Worm (Caenorhabditis elegans): Measurements from ENCODE around the gene Y53G8AR.9.

The Y53G8AR.9 gene

ce11 chrIII:3349061-3349460 is 28.0 kb upstream of the Y53G8AR.9 start:
- TF ChIP-seq B0336.3 (GFP tag; IDR thresholded peaks at IDR 0.05): no peak
- no peak for TF ChIP-seq bed-1 (GFP tag; IDR thresholded peaks at IDR 0.05)
- no peak for TF ChIP-seq madf-10 (tag; optimal IDR thresholded peaks at IDR 0.05)

DNA sequence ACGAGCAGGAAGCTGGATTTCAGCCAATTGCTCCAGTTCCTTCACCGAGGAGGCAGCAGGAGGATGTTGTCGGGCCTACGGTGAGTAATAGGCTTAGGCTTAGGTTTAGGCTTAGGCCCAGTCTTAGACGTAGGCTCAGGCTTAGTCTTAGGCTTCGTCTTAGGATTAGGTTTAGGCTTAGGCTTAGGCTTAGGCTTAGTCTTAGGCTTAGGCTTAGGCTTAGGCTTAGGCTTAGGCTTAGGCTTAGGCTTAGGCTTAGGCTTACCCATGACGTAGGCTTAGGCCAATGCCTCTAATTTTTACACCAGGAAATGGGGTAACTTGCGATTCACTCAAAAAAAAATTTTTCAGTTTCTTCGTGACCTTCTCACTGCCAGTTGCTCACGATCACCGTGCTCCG is 25.6 kb upstream of the Y53G8AR.9 start:
- no peak for TF ChIP-seq hmg-1.2 (GFP tag; IDR thresholded peaks at IDR 0.05)
- no peak for TF ChIP-seq nfya-1 (tag; optimal IDR thresholded peaks at IDR 0.05; ENCODE audit: borderline replicate concordance, insufficient read depth)
- TF ChIP-seq B0019.2 (GFP tag; conservative IDR thresholded peaks at IDR 0.05): no peak
- TF ChIP-seq rcor-1 (GFP tag; IDR thresholded peaks at IDR 0.05): peak; percentile 41; the same call in 1 of the 2 replicates
- TF ChIP-seq aptf-2 (GFP tag; conservative IDR thresholded peaks at IDR 0.05): no peak

- TF ChIP-seq F39B2.1 (GFP tag; IDR thresholded peaks at IDR 0.05): no peak
- no peak for TF ChIP-seq nfyb-1 (GFP tag; IDR thresholded peaks at IDR 0.05)
- TF ChIP-seq pha-4 (tag; optimal IDR thresholded peaks at IDR 0.05): no peak
- TF ChIP-seq C06A6.2 (GFP tag; conservative IDR thresholded peaks at IDR 0.05): no peak
- TF ChIP-seq let-607 (tag; optimal IDR thresholded peaks at IDR 0.05): no peak
- no peak for TF ChIP-seq unc-130 (GFP tag; optimal IDR thresholded peaks at IDR 0.05)
- TF ChIP-seq madf-6 (GFP tag; IDR thresholded peaks at IDR 0.05): no peak
- no peak for TF ChIP-seq ztf-18 (tag; optimal IDR thresholded peaks at IDR 0.05)
- TF ChIP-seq ztf-28 (GFP tag; IDR thresholded peaks at IDR 0.05): no peak
- TF ChIP-seq mel-28 (tag; optimal IDR thresholded peaks at IDR 0.05; ENCODE audit: borderline replicate concordance): no peak
- TF ChIP-seq lin-40 (tag; optimal IDR thresholded peaks at IDR 0.05): no peak
- no peak for TF ChIP-seq cebp-2 (GFP tag; IDR thresholded peaks at IDR 0.05)
These were observed 24.8 kb upstream of the Y53G8AR.9 start for ce11 chrIII:3345835-3346234.

DNA sequence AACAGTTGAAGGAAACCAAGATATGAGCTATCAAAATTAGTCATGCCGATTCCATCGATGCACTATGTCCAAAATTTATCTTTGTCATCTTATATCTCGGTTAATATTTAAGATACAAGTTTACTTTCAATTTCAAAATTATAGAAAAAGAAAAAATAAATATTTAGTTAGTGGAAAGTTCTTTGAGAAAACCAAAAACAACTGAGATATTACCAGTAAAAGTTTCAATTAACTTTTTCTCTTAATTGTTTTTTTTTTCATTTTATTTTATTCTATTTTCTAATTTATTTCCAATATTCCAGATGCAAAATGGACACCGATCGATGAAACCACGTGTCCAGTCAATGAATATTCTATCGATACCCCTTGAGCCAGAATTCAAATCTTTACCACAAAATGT is 23.5 kb upstream of the Y53G8AR.9 start, which contains the start of gene gei-1:
TSS of gene gei-1 (plus strand) at position 301 of the 400 bp plus-strand sequence.
- TF ChIP-seq let-526 (GFP tag; IDR thresholded peaks at IDR 0.05) (no peak), F23B12.7 (tag; optimal IDR thresholded peaks at IDR 0.05; ENCODE audit: insufficient read depth) (no peak), F52B5.7 (tag; optimal IDR thresholded peaks at IDR 0.05) (no peak), snpc-1.3 (tag; optimal IDR thresholded peaks at IDR 0.05; ENCODE audit: insufficient read depth) (no peak), D2030.7 (GFP tag; IDR thresholded peaks at IDR 0.05) (no peak), ztf-3 (GFP tag; optimal IDR thresholded peaks at IDR 0.05) (no peak), cebp-2 (GFP tag; IDR thresholded peaks at IDR 0.05) (no peak)

- TF ChIP-seq nhr-80 (tag; optimal IDR thresholded peaks at IDR 0.05): peak; percentile 10
- TF ChIP-seq T26A5.8 (tag; optimal IDR thresholded peaks at IDR 0.05): no peak
These were observed 22.4 kb upstream of the Y53G8AR.9 start for ce11 chrIII:3343463-3343862.

ce11 chrIII:3339317-3340016 is 18.4 kb upstream of the Y53G8AR.9 start:
- TF ChIP-seq atf-7 (tag; optimal IDR thresholded peaks at IDR 0.05): no peak
- no peak for TF ChIP-seq snpc-1.1 (tag; optimal IDR thresholded peaks at IDR 0.05; ENCODE audit: insufficient read depth)
- peak; percentile 36 for TF ChIP-seq B0261.1 (tag; optimal IDR thresholded peaks at IDR 0.05)
- TF ChIP-seq cebp-2 (GFP tag; IDR thresholded peaks at IDR 0.05): no peak
- TF ChIP-seq zfh-2 (GFP tag; conservative IDR thresholded peaks at IDR 0.05): 0 out of 2 replicates have a peak, but pooled peaks have one; percentile 22
- TF ChIP-seq F57C9.4 (tag; optimal IDR thresholded peaks at IDR 0.05): no peak
- TF ChIP-seq Y95B8A.8 (GFP tag; IDR thresholded peaks at IDR 0.05): no peak
- no peak for TF ChIP-seq ceh-91 (GFP tag; IDR thresholded peaks at IDR 0.05)
- 0 out of 2 replicates have a peak, but pooled peaks have one; percentile 23 for TF ChIP-seq nfyb-1 (GFP tag; IDR thresholded peaks at IDR 0.05)
- TF ChIP-seq mcd-1 (GFP tag; IDR thresholded peaks at IDR 0.05): 0 out of 2 replicates have a peak, but pooled peaks have one; percentile 10
- peak; percentile 21 for TF ChIP-seq him-1 (tag; optimal IDR thresholded peaks at IDR 0.05)
- TF ChIP-seq F37B4.10 (GFP tag; IDR thresholded peaks at IDR 0.05): 0 out of 2 replicates have a peak, but pooled peaks have one; percentile 50
- peak; percentile 58 for TF ChIP-seq nhr-80 (tag; optimal IDR thresholded peaks at IDR 0.05)
- no peak for TF ChIP-seq attf-6 (GFP tag; IDR thresholded peaks at IDR 0.05)
- no peak for TF ChIP-seq athp-1 (tag; optimal IDR thresholded peaks at IDR 0.05)
